Worm (Caenorhabditis elegans) whole organism, L1 larva: ENCODE measurements around the gene rbm-26.

Experiments used
- aly-2 ChIP-seq: fragments of 150-350 bp; optimal IDR thresholded peaks from 2 replicates; lab custom pipeline; 2014; ENCODE audit warnings: missing biosample characterization, missing genetic modification characterization
- ces-1 ChIP-seq: fragments of 150-350 bp; optimal IDR thresholded peaks from 2 replicates; lab custom pipeline; 2014; ENCODE audit warnings: missing biosample characterization, missing genetic modification reagents, missing genetic modification characterization
- hlh-17 ChIP-seq: fragments of 200-800 bp; sonication (Bioruptor generic); optimal IDR thresholded peaks from 2 replicates; lab custom pipeline; 2018; ENCODE audit warnings: missing genetic modification characterization, mild to moderate bottlenecking, missing compliant biosample characterization, moderate library complexity, borderline replicate concordance

DNA sequence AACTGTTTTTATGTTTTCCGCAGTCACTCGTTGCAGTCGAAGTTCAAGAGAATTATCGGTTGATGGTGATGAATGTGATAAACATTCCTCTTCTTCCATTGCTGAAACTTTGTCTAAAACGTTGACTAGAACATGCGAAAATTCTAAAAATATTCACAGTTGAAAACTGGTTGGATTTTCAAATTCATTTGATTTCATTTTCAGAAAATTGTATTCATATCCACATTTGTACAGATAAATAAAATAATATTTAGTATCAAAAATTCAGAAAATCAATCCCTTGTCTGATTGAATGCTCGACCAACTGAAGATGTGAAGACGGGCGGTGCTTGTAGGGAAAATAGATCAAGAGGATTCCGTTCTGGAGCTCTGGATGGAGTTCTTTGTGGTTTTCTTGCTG lies 33.6 kb upstream of the rbm-26 start, which contains the start of gene F54E7.9:
- TF ChIP-seq hlh-17: no peak
- no peak for TF ChIP-seq ces-1 (GFP tag; lab: Kevin White, UChicago)
- no peak for TF ChIP-seq aly-2 (tag; lab: Kevin White, UChicago)
